Fruit fly (Drosophila melanogaster): Measurements from ENCODE around the gene CG2162.

CG2162 gene

DNA sequence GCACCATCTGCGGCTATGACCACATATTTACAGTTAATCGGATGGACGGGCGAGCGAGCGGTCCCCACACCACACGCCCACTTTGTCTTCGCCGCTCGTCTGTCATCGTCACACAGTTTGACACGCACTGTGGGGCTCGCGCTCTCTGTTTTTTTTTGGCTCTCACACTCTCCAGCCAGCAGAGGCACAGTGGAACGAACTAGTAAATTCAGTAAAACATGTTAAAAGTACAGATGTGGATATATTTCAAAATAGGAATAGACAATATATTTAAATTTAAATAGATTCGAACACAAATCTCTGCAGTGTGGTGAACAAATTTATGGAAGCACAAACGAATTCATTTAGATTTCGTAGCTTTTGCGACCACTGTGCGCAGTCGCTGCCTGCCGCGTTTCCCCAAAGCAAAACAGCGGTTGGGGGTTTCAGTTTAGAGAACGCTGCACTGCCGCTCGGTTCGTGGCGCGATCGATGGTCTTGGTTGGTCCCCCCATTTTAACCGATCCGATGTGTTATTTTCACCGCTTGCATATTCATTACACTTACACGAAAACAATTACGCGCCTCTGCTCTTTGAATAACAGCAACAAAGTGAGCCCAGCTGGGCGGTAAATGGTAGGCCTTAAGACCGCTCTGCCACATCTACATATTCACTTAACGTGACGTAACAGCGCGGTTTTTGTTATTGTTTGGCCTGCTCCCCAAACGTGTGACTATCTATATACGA lies 46.3 kb downstream of the CG2162 start (continued):
- TF ChIP-seq lab (GFP tag; optimal IDR thresholded peaks at IDR 0.05): peak; percentile 100
- TF ChIP-seq en (GFP tag; optimal IDR thresholded peaks at IDR 0.05): peak; percentile 92
- TF ChIP-seq CG12391 (tag; optimal IDR thresholded peaks at IDR 0.05): peak; percentile 99
- peak; percentile 93 for TF ChIP-seq fu2 (GFP tag; optimal IDR thresholded peaks at IDR 0.05)
- TF ChIP-seq CG31224 (GFP tag; IDR thresholded peaks at IDR 0.05): peak; percentile 95
- TF ChIP-seq Ada2b (GFP tag; IDR thresholded peaks at IDR 0.05): peak; percentile 99
- peak; percentile 93 to 97 for TF ChIP-seq chif (GFP tag; optimal IDR thresholded peaks at IDR 0.05)
- no peak for TF ChIP-seq pita (GFP tag; optimal IDR thresholded peaks at IDR 0.05)
- TF ChIP-seq CG13894 (tag; optimal IDR thresholded peaks at IDR 0.05): peak; percentile 98
- peak; percentile 99 for TF ChIP-seq HLH3B (GFP tag; IDR thresholded peaks at IDR 0.05)
- TF ChIP-seq insv (GFP tag; optimal IDR thresholded peaks at IDR 0.05): peak; percentile 64 to 80
- TF ChIP-seq CG11696 (GFP tag; IDR thresholded peaks at IDR 0.05): peak; percentile 94
- TF ChIP-seq Jarid2 (GFP tag; optimal IDR thresholded peaks at IDR 0.05): peak; percentile 89
- TF ChIP-seq Dp (GFP tag; optimal IDR thresholded peaks at IDR 0.05): peak; percentile 33
- peak; percentile 95 for TF ChIP-seq CG1024 (GFP tag; IDR thresholded peaks at IDR 0.05)
- TF ChIP-seq sc (optimal IDR thresholded peaks at IDR 0.05): no peak
- peak; percentile 97 for TF ChIP-seq sc (GFP tag; optimal IDR thresholded peaks at IDR 0.05)
- peak; percentile 72; the same call in 1 of the 3 replicates for TF ChIP-seq mld (GFP tag; IDR thresholded peaks at IDR 0.05; ENCODE audit: partially characterized antibody)
- TF ChIP-seq lmd (GFP tag; IDR thresholded peaks at IDR 0.05): peak; percentile 98
- TF ChIP-seq Optix (GFP tag; IDR thresholded peaks at IDR 0.05): peak; percentile 98
- peak; percentile 99 for TF ChIP-seq CG10366 (GFP tag; IDR thresholded peaks at IDR 0.05)
- peak; percentile 31 for TF ChIP-seq HLHmδ (GFP tag; optimal IDR thresholded peaks at IDR 0.05)
- TF ChIP-seq onecut (GFP tag; IDR thresholded peaks at IDR 0.05): peak; percentile 96
- peak; percentile 100 for TF ChIP-seq row (GFP tag; IDR thresholded peaks at IDR 0.05)
- TF ChIP-seq YL-1 (GFP tag; optimal IDR thresholded peaks at IDR 0.05): peak; percentile 91
- peak; percentile 96 for TF ChIP-seq ewg (GFP tag; optimal IDR thresholded peaks at IDR 0.05)
- TF ChIP-seq Xbp1 (GFP tag; optimal IDR thresholded peaks at IDR 0.05): peak; percentile 99
- TF ChIP-seq sd (tag; optimal IDR thresholded peaks at IDR 0.05): peak; percentile 93
- TF ChIP-seq Mad (GFP tag; optimal IDR thresholded peaks at IDR 0.05): peak; percentile 98
- peak; percentile 97 for TF ChIP-seq ac (GFP tag; optimal IDR thresholded peaks at IDR 0.05)
- TF ChIP-seq CG8924 (tag; optimal IDR thresholded peaks at IDR 0.05): peak; percentile 98
- peak; percentile 91 for TF ChIP-seq pnt (GFP tag; optimal IDR thresholded peaks at IDR 0.05)
- peak; percentile 95 for TF ChIP-seq Atf-2 (GFP tag; optimal IDR thresholded peaks at IDR 0.05)
- peak; percentile 95 for TF ChIP-seq trh (GFP tag; optimal IDR thresholded peaks at IDR 0.05)
- peak; percentile 97 for TF ChIP-seq bowl (GFP tag; IDR thresholded peaks at IDR 0.05)
- TF ChIP-seq CG34422 (GFP tag; IDR thresholded peaks at IDR 0.05): peak; percentile 99
- peak; percentile 97 for TF ChIP-seq tio (GFP tag; optimal IDR thresholded peaks at IDR 0.05)
- TF ChIP-seq CG33213 (GFP tag; optimal IDR thresholded peaks at IDR 0.05): peak; percentile 95
- TF ChIP-seq Atf3 (GFP tag; optimal IDR thresholded peaks at IDR 0.05): peak; percentile 92
- TF ChIP-seq Six4 (GFP tag; optimal IDR thresholded peaks at IDR 0.05): peak; percentile 99
- peak; percentile 94 for TF ChIP-seq ftz-f1 (GFP tag; optimal IDR thresholded peaks at IDR 0.05)
- TF ChIP-seq wek (GFP tag; optimal IDR thresholded peaks at IDR 0.05): peak; percentile 93
- peak; percentile 99 for TF ChIP-seq vvl (GFP tag; IDR thresholded peaks at IDR 0.05)
- peak; percentile 99 for TF ChIP-seq gcm (GFP tag; optimal IDR thresholded peaks at IDR 0.05)
- peak; percentile 97 for TF ChIP-seq CG9817 (tag; optimal IDR thresholded peaks at IDR 0.05)
- TF ChIP-seq CG3163 (GFP tag; optimal IDR thresholded peaks at IDR 0.05): peak; percentile 78
- peak; percentile 96 for TF ChIP-seq croc (GFP tag; conservative IDR thresholded peaks at IDR 0.05)
- TF ChIP-seq CG18764 (GFP tag; optimal IDR thresholded peaks at IDR 0.05): peak; percentile 96
- TF ChIP-seq CG6654 (GFP tag; optimal IDR thresholded peaks at IDR 0.05): peak; percentile 98
- peak in 1 of 2 experiments; percentile 77 for TF ChIP-seq Hr78 (GFP tag; optimal IDR thresholded peaks at IDR 0.05)
